Worm (Caenorhabditis elegans) whole organism, late embryonic: ENCODE data around the gene rft-2.

Experiments used
- F13H6.1 ChIP-seq: sonication (generic microtip); optimal IDR thresholded peaks from 2 replicates; lab custom pipeline; 2016; ENCODE audit warnings: missing genetic modification characterization, missing compliant biosample characterization
- ama-1 ChIP-seq: fragments of 150-350 bp; optimal IDR thresholded peaks from 2 replicates; lab custom pipeline; 2014
- elt-4 ChIP-seq: sonication (generic microtip); optimal IDR thresholded peaks from 2 replicates; lab custom pipeline; 2016; ENCODE audit warnings: missing genetic modification characterization, missing compliant biosample characterization
- lim-6 ChIP-seq: sonication (generic microtip); optimal IDR thresholded peaks from 2 replicates; lab custom pipeline; 2016; ENCODE audit warnings: missing genetic modification characterization, missing compliant biosample characterization
- lin-11 ChIP-seq: fragments of 200-800 bp; sonication (Bioruptor generic); optimal IDR thresholded peaks from 2 replicates; lab custom pipeline; 2018; ENCODE audit warnings: mild to moderate bottlenecking, missing genetic modification characterization, missing compliant biosample characterization
- mec-3 ChIP-seq: sonication (generic microtip); optimal IDR thresholded peaks from 2 replicates; lab custom pipeline; 2016; ENCODE audit warnings: borderline replicate concordance, missing genetic modification characterization, missing compliant biosample characterization
- npax-4 ChIP-seq: sonication (generic microtip); optimal IDR thresholded peaks from 2 replicates; lab custom pipeline; 2016; ENCODE audit warnings: missing genetic modification characterization, missing compliant biosample characterization
- odd-2 ChIP-seq: sonication (generic microtip); optimal IDR thresholded peaks from 2 replicates; lab custom pipeline; 2017; ENCODE audit warnings: antibody characterized with exemption, mild to moderate bottlenecking, missing genetic modification characterization, missing compliant biosample characterization
- pqm-1 ChIP-seq: sonication (generic microtip); optimal IDR thresholded peaks from 2 replicates; lab custom pipeline; 2016; ENCODE audit warnings: missing genetic modification characterization, missing compliant biosample characterization

DNA sequence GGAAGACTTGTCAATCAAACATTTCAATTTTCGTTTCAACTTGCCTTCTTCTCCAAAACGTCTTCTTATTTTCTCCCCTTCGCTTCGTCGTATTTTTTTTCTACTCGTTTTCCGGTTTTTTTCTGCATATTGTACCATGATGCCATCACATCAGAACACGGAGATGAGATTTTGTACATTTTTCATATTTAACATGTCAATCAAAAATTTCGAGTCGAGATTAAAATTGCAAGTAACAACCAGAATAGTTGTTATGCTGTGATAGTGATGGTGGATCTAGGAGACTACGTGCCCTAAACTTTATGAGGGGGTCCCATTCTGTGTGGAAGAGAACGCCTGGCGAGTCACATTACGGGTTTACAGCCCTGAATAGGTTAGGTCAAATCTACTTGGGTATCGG lies 39.5 kb upstream of the rft-2 start:
- TF ChIP-seq pqm-1 (tag; lab: Kevin White, UChicago) (no peak), lin-11 (no peak), mec-3 (tag; lab: Kevin White, UChicago) (no peak), ama-1 (lab: Kevin White, UChicago) (no peak), odd-2 (tag; lab: Kevin White, UChicago) (no peak), npax-4 (tag; lab: Kevin White, UChicago) (no peak), elt-4 (tag; lab: Kevin White, UChicago) (no peak), lim-6 (tag; lab: Kevin White, UChicago) (no peak), F13H6.1 (tag; lab: Kevin White, UChicago) (no peak)
